Fruit fly (Drosophila melanogaster) whole organism, embryonic: ENCODE measurements around the gene CG44044.

Source experiments
- Aef1 ChIP-seq: fragments of 200-800 bp; sonication (Bioruptor generic); IDR thresholded peaks from 3 replicates; pipeline ENCODE4 v1.3.6; 2022; ENCODE audit warnings: missing biosample characterization, missing genetic modification characterization
- Awh ChIP-seq: fragments of 200-800 bp; sonication (Bioruptor generic); IDR thresholded peaks from 2 replicates; pipeline ENCODE4, ENCODE4 v1.3.6; 2022; ENCODE audit warnings: missing biosample characterization, missing genetic modification characterization
- B-H2 ChIP-seq: fragments of 200-800 bp; sonication (Bioruptor generic); optimal IDR thresholded peaks from 2 replicates; lab custom pipeline; 2018; ENCODE audit warnings: missing biosample characterization, mild to moderate bottlenecking, missing genetic modification characterization
- Bdp1 ChIP-seq: fragments of 200-800 bp; sonication (Bioruptor generic); optimal IDR thresholded peaks from 3 replicates; lab custom pipeline; 2016; ENCODE audit warnings: missing biosample characterization, missing genetic modification characterization
- CG11085 ChIP-seq: fragments of 200-800 bp; sonication (Bioruptor generic); IDR thresholded peaks from 2 replicates; pipeline ENCODE4 v1.3.6; 2022; ENCODE audit warnings: missing biosample characterization, missing genetic modification characterization
- CG1233 ChIP-seq: fragments of 200-800 bp; sonication (Bioruptor generic); optimal IDR thresholded peaks from 4 replicates; lab custom pipeline; 2018; ENCODE audit warnings: missing biosample characterization, mild to moderate bottlenecking, missing genetic modification characterization
- CG13296 ChIP-seq: fragments of 200-800 bp; sonication (Bioruptor generic); optimal IDR thresholded peaks from 3 replicates; lab custom pipeline; 2018; ENCODE audit warnings: missing biosample characterization, mild to moderate bottlenecking, missing genetic modification characterization
- CG13424 ChIP-seq: fragments of 200-800 bp; sonication (Bioruptor generic); optimal IDR thresholded peaks from 2 replicates; lab custom pipeline; 2019; ENCODE audit warnings: missing biosample characterization, mild to moderate bottlenecking, missing genetic modification characterization, moderate library complexity
- CG14667 ChIP-seq: fragments of 200-800 bp; sonication (Bioruptor generic); IDR thresholded peaks from 2 replicates; pipeline ENCODE4 v1.3.6; 2022; ENCODE audit warnings: missing biosample characterization, missing genetic modification characterization
- CG18011 ChIP-seq: fragments of 200-800 bp; sonication (Bioruptor generic); optimal IDR thresholded peaks from 2 replicates; lab custom pipeline; 2017; ENCODE audit warnings: missing biosample characterization, missing genetic modification characterization, mild to moderate bottlenecking, moderate library complexity, missing genotype
- CG2116 ChIP-seq: fragments of 200-800 bp; sonication (Bioruptor generic); optimal IDR thresholded peaks from 3 replicates; lab custom pipeline; 2018; ENCODE audit warnings: missing biosample characterization, mild to moderate bottlenecking, missing genetic modification characterization
- CG3407 ChIP-seq: fragments of 200-800 bp; sonication (Bioruptor generic); optimal IDR thresholded peaks from 2 replicates; lab custom pipeline; 2018; ENCODE audit warnings: missing biosample characterization, mild to moderate bottlenecking, missing genetic modification characterization
- CG4854 ChIP-seq: fragments of 200-800 bp; sonication (Bioruptor generic); optimal IDR thresholded peaks from 2 replicates; lab custom pipeline; 2016; ENCODE audit warnings: missing biosample characterization, missing genetic modification characterization, inconsistent platforms
- CG6654 ChIP-seq: fragments of 200-800 bp; sonication (Bioruptor generic); optimal IDR thresholded peaks from 2 replicates; lab custom pipeline; 2017; ENCODE audit warnings: missing biosample characterization, mild to moderate bottlenecking, missing genetic modification characterization
- CG6689 ChIP-seq: fragments of 200-800 bp; sonication (Bioruptor generic); IDR thresholded peaks from 2 replicates; pipeline ENCODE4 v1.3.6; 2022; ENCODE audit warnings: missing biosample characterization, missing genetic modification characterization
- CG7839 ChIP-seq: fragments of 200-800 bp; sonication (Bioruptor generic); optimal IDR thresholded peaks from 3 replicates; lab custom pipeline; 2018; ENCODE audit warnings: missing biosample characterization, mild to moderate bottlenecking, missing genetic modification characterization, moderate library complexity
- CG9817 ChIP-seq: fragments of 200-800 bp; sonication (Bioruptor generic); optimal IDR thresholded peaks from 2 replicates; lab custom pipeline; 2018; ENCODE audit warnings: missing biosample characterization, mild to moderate bottlenecking, missing genetic modification characterization, moderate library complexity
- CTCF ChIP-seq: fragments of 200-800 bp; sonication (Bioruptor generic); optimal IDR thresholded peaks from 2 replicates; lab custom pipeline; 2017; ENCODE audit warnings: missing biosample characterization, mild to moderate bottlenecking, missing genetic modification characterization, moderate library complexity
- D19A ChIP-seq: fragments of 200-800 bp; optimal IDR thresholded peaks from 3 replicates; lab custom pipeline; 2019; ENCODE audit warnings: missing biosample characterization, mild to moderate bottlenecking, missing genetic modification characterization, moderate library complexity
- E2f2 ChIP-seq: fragments of 200-800 bp; sonication (Bioruptor generic); IDR thresholded peaks from 2 replicates; pipeline ENCODE4 v1.3.6; 2022; ENCODE audit warnings: missing biosample characterization, missing genetic modification characterization
- HLH4C ChIP-seq: fragments of 200-800 bp; sonication (Bioruptor generic); IDR thresholded peaks from 3 replicates; pipeline ENCODE4 v1.3.6; 2022; ENCODE audit warnings: missing biosample characterization, missing genetic modification characterization; ENCODE audit not compliant: partially characterized antibody
- HmgZ ChIP-seq: fragments of 200-800 bp; sonication (Bioruptor generic); optimal IDR thresholded peaks from 2 replicates; lab custom pipeline; 2018; ENCODE audit warnings: missing biosample characterization, mild to moderate bottlenecking, missing genetic modification characterization
- Hr39 ChIP-seq: fragments of >200 bp; optimal IDR thresholded peaks from 2 replicates; lab custom pipeline; 2017
- Med ChIP-seq: fragments of 200-800 bp; sonication (Bioruptor generic); peaks from one replicate; lab custom pipeline; 2016; ENCODE audit warnings: missing biosample characterization, missing genetic modification characterization, mild to moderate bottlenecking, inconsistent platforms, moderate library complexity
- Nf-YB ChIP-seq: fragments of 200-800 bp; sonication (Bioruptor generic); optimal IDR thresholded peaks from 3 replicates; lab custom pipeline; 2019; ENCODE audit warnings: missing biosample characterization, mild to moderate bottlenecking, missing genetic modification characterization, moderate library complexity
- Oli ChIP-seq: fragments of 200-800 bp; sonication (Bioruptor generic); optimal IDR thresholded peaks from 2 replicates; lab custom pipeline; 2018; ENCODE audit warnings: missing biosample characterization, mild to moderate bottlenecking, missing genetic modification characterization, moderate library complexity
- Pdp1 ChIP-seq, 2 experiments: fragments of 200-800 bp; sonication (Bioruptor generic); optimal IDR thresholded peaks; 3 replicates each; lab custom pipeline; 2016; ENCODE audit warnings: missing biosample characterization in 2 of 2, missing genetic modification characterization in 2 of 2, mild to moderate bottlenecking in 1 of 2, moderate library complexity in 1 of 2
- Ravus ChIP-seq: fragments of 200-800 bp; sonication (Bioruptor generic); IDR thresholded peaks from 2 replicates; pipeline ENCODE4 v1.3.6; 2022; ENCODE audit warnings: missing biosample characterization, missing genetic modification characterization
- Rx ChIP-seq: fragments of 200-800 bp; sonication (Bioruptor generic); IDR thresholded peaks from 2 replicates; pipeline ENCODE4 v1.3.6; 2022; ENCODE audit warnings: missing biosample characterization, missing genetic modification characterization
- Stat92E ChIP-seq, 3 experiments: fragments of >200 bp in 2 of 3; fragments of 200-800 bp in 1 of 3; sonication (Bioruptor generic) in 1 of 3; optimal IDR thresholded peaks; 2 replicates each; lab custom pipeline; 2017 to 2019; ENCODE audit warnings: missing biosample characterization in 3 of 3, missing genetic modification characterization in 3 of 3, mild to moderate bottlenecking in 1 of 3, moderate library complexity in 1 of 3
- Taf1 ChIP-seq: fragments of 200-800 bp; sonication (Bioruptor generic); IDR thresholded peaks from 2 replicates; pipeline ENCODE4 v1.3.6; 2022; ENCODE audit warnings: missing biosample characterization, missing genetic modification characterization
- caup ChIP-seq: fragments of 200-800 bp; sonication (Bioruptor generic); optimal IDR thresholded peaks from 3 replicates; lab custom pipeline; 2017; ENCODE audit warnings: missing biosample characterization, mild to moderate bottlenecking, missing genetic modification characterization, moderate library complexity; ENCODE audit not compliant: severe bottlenecking
- chinmo ChIP-seq: fragments of 200-800 bp; sonication (Bioruptor generic); IDR thresholded peaks from 4 replicates; pipeline ENCODE4 v1.3.6; 2022; ENCODE audit warnings: missing biosample characterization, missing genetic modification characterization; ENCODE audit not compliant: partially characterized antibody
- da ChIP-seq: fragments of 200-800 bp; sonication (Bioruptor generic); optimal IDR thresholded peaks from 2 replicates; lab custom pipeline; 2016; ENCODE audit warnings: missing biosample characterization, missing genetic modification characterization
- dati ChIP-seq: fragments of 200-800 bp; sonication (Bioruptor generic); IDR thresholded peaks from 2 replicates; pipeline ENCODE4 v1.3.6; 2022; ENCODE audit warnings: missing biosample characterization, missing genetic modification characterization
- ems ChIP-seq: fragments of 200-800 bp; sonication (Bioruptor generic); optimal IDR thresholded peaks from 3 replicates; lab custom pipeline; 2016; ENCODE audit warnings: missing biosample characterization, missing genetic modification characterization
- fu2 ChIP-seq: fragments of 200-800 bp; sonication (Bioruptor generic); optimal IDR thresholded peaks from 2 replicates; lab custom pipeline; 2016; ENCODE audit warnings: missing biosample characterization, missing genetic modification characterization
- grau ChIP-seq: fragments of 200-800 bp; optimal IDR thresholded peaks from 3 replicates; lab custom pipeline; 2019; ENCODE audit warnings: missing biosample characterization, mild to moderate bottlenecking, missing genetic modification characterization, moderate library complexity
- hb ChIP-seq: fragments of 200-800 bp; sonication (Bioruptor generic); IDR thresholded peaks from 3 replicates; pipeline ENCODE4 v1.3.6; 2022; ENCODE audit warnings: missing biosample characterization, missing genetic modification characterization; ENCODE audit not compliant: partially characterized antibody
- jigr1 ChIP-seq: fragments of 200-800 bp; sonication (Bioruptor generic); IDR thresholded peaks from 3 replicates; pipeline ENCODE4 v1.3.6; 2022; ENCODE audit warnings: missing biosample characterization, missing genetic modification characterization
- kah ChIP-seq: fragments of 200-800 bp; sonication (Bioruptor generic); optimal IDR thresholded peaks from 2 replicates; lab custom pipeline; 2018; ENCODE audit warnings: missing biosample characterization, mild to moderate bottlenecking, missing genetic modification characterization
- ken ChIP-seq: fragments of 200-800 bp; sonication (Bioruptor generic); IDR thresholded peaks from 3 replicates; pipeline ENCODE4 v1.3.6; 2022; ENCODE audit warnings: missing biosample characterization, missing genetic modification characterization
- maf-S ChIP-seq: fragments of 200-800 bp; sonication (Bioruptor generic); optimal IDR thresholded peaks from 2 replicates; lab custom pipeline; 2016; ENCODE audit warnings: missing biosample characterization, missing genetic modification characterization
- nom ChIP-seq: fragments of 200-800 bp; sonication (Bioruptor generic); optimal IDR thresholded peaks from 2 replicates; lab custom pipeline; 2017; ENCODE audit warnings: missing biosample characterization, missing genetic modification characterization, mild to moderate bottlenecking, moderate library complexity, missing genetic modification reagents
- ranshi ChIP-seq: fragments of 200-800 bp; sonication (Bioruptor generic); IDR thresholded peaks from 2 replicates; pipeline ENCODE4 v1.3.6; 2022; ENCODE audit warnings: missing biosample characterization, missing genetic modification characterization
- run ChIP-seq: fragments of 200-800 bp; sonication (Bioruptor generic); optimal IDR thresholded peaks from 3 replicates; lab custom pipeline; 2018; ENCODE audit warnings: missing biosample characterization, mild to moderate bottlenecking, missing genetic modification characterization
- schlank ChIP-seq: fragments of 200-800 bp; sonication (Bioruptor generic); optimal IDR thresholded peaks from 2 replicates; lab custom pipeline; 2018; ENCODE audit warnings: missing biosample characterization, mild to moderate bottlenecking, missing genetic modification characterization
- sna ChIP-seq: fragments of 200-800 bp; sonication (Bioruptor generic); IDR thresholded peaks from 2 replicates; pipeline ENCODE4 v1.3.6; 2022; ENCODE audit warnings: missing biosample characterization, missing genetic modification characterization; ENCODE audit not compliant: partially characterized antibody
- stc ChIP-seq: fragments of 200-800 bp; sonication (Bioruptor generic); IDR thresholded peaks from 2 replicates; pipeline ENCODE4 v1.3.6; 2022; ENCODE audit warnings: missing biosample characterization, missing genetic modification characterization
- tin ChIP-seq: fragments of 200-800 bp; sonication (Bioruptor generic); optimal IDR thresholded peaks from 3 replicates; lab custom pipeline; 2016; ENCODE audit warnings: missing biosample characterization, missing genetic modification characterization
- wor ChIP-seq: fragments of 200-800 bp; sonication (Bioruptor generic); IDR thresholded peaks from 2 replicates; pipeline ENCODE4 v1.3.6; 2022; ENCODE audit warnings: missing biosample characterization, missing genetic modification characterization

CG44044 gene

DNA sequence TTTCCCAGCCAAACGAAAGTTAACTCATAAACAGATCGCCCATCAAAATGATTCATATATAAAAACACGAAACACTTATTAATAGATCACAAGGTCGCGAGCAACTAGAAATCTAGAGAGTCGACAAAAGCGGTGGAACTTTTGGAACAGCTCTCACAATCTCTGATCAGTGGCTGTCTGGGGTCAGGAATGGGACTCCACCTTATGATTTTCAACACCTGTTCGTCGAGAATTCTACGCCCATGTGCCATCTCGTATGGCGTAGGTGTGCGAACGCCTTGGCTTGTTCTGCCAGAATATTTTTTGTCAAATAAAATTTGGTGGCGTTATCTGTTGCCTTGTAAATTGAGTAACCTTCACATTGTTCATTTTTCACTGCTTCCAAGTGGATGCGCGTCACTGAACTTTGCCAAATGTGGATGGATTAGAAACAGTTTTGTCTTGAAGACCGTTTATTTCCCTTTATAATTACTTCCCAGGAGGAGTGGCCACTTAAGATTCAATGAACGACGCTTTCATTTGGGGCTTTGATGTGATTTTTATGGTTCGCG is 33.8 kb downstream of the CG44044 start (continued):
- TF ChIP-seq Med (GFP tag; lab: Kevin White, UChicago) (peak; percentile 96), Ravus (GFP tag; lab: Robert Waterston, UW) (no peak), Hr39 (lab: Kevin White, UChicago) (no peak), CG6689 (GFP tag; lab: Robert Waterston, UW) (0 out of 2 replicates have a peak, but pooled peaks have one; percentile 33), Nf-YB (GFP tag; lab: Kevin White, UChicago) (no peak), hb (no peak), stc (GFP tag; lab: Robert Waterston, UW) (no peak), CG11085 (GFP tag; lab: Robert Waterston, UW) (peak; percentile 59; the same call in 1 of the 2 replicates), Awh (GFP tag; lab: Robert Waterston, UW) (no peak), CG13296 (GFP tag; lab: Kevin White, UChicago) (peak; percentile 59), ems (peak; percentile 4), Taf1 (GFP tag; lab: Robert Waterston, UW) (peak; percentile 67), Pdp1 (GFP tag; optimal IDR thresholded peaks at IDR 0.05; lab: Kevin White, UChicago) (peak in 1 of 2 experiments; percentile 35), Oli (tag; lab: Kevin White, UChicago) (no peak), B-H2 (GFP tag; lab: Kevin White, UChicago) (peak; percentile 40), tin (GFP tag; lab: Kevin White, UChicago) (no peak), CG7839 (tag; lab: Kevin White, UChicago) (peak; percentile 52), CG1233 (GFP tag; lab: Kevin White, UChicago) (peak; percentile 8), sna (GFP tag; lab: Robert Waterston, UW) (no peak), chinmo (GFP tag; lab: Robert Waterston, UW) (peak; percentile 82; the same call in 2 of the 4 replicates), HmgZ (peak; percentile 65), ranshi (GFP tag; lab: Robert Waterston, UW) (peak; percentile 40; the same call in 1 of the 2 replicates), caup (GFP tag; lab: Kevin White, UChicago) (peak; percentile 66), nom (GFP tag; lab: Kevin White, UChicago) (no peak), CG14667 (GFP tag; lab: Robert Waterston, UW) (no peak), CG6654 (no peak), CG13424 (peak; percentile 13), grau (tag; lab: Kevin White, UChicago) (peak; percentile 29), run (no peak), HLH4C (GFP tag; lab: Robert Waterston, UW) (no peak), Rx (GFP tag; lab: Robert Waterston, UW) (no peak), wor (no peak), maf-S (GFP tag; lab: Kevin White, UChicago) (no peak), Stat92E (GFP tag; optimal IDR thresholded peaks at IDR 0.05; lab: Kevin White, UChicago) (no peak), CG9817 (peak; percentile 61), fu2 (GFP tag; lab: Kevin White, UChicago) (peak; percentile 44), CG3407 (GFP tag; lab: Kevin White, UChicago) (no peak), ken (GFP tag; lab: Robert Waterston, UW) (peak; percentile 40; the same call in 1 of the 3 replicates), E2f2 (GFP tag; lab: Robert Waterston, UW) (no peak), CTCF (GFP tag; lab: Kevin White, UChicago) (no peak), CG18011 (no peak), kah (GFP tag; lab: Kevin White, UChicago) (peak; percentile 35), Aef1 (GFP tag; lab: Robert Waterston, UW) (peak; percentile 42; the same call in 1 of the 3 replicates), da (no peak), CG4854 (GFP tag; lab: Kevin White, UChicago) (peak; percentile 18), CG2116 (no peak), jigr1 (GFP tag; lab: Robert Waterston, UW) (no peak), Bdp1 (GFP tag; lab: Kevin White, UChicago) (no peak), D19A (tag; lab: Kevin White, UChicago) (no peak), schlank (tag; lab: Kevin White, UChicago) (peak; percentile 73), dati (GFP tag; lab: Robert Waterston, UW) (no peak)
